Fruit fly (Drosophila melanogaster): ENCODE measurements around the gene CG4364.
A peak's percentile ranks its signal among the peaks of the same experiment; 100 is the strongest.

The CG4364 gene

dm6 chr2L:9672246-9672645, 38.8 kb downstream of the CG4364 start:
- TF ChIP-seq Ets96B (tag; optimal IDR thresholded peaks at IDR 0.05) (no peak), CG3919 (GFP tag; optimal IDR thresholded peaks at IDR 0.05) (no peak), Ets21C (GFP tag; optimal IDR thresholded peaks at IDR 0.05) (no peak), Eip93F (GFP tag; optimal IDR thresholded peaks at IDR 0.05) (no peak), fkh (GFP tag; optimal IDR thresholded peaks at IDR 0.05) (peak; percentile 50), net (GFP tag; optimal IDR thresholded peaks at IDR 0.05) (no peak), Eip78C (GFP tag) (no peak), fd85E (GFP tag; optimal IDR thresholded peaks at IDR 0.05) (no peak), CG34406 (GFP tag; optimal IDR thresholded peaks at IDR 0.05) (no peak), CG6792 (GFP tag; optimal IDR thresholded peaks at IDR 0.05) (no peak), OdsH (GFP tag; optimal IDR thresholded peaks at IDR 0.05) (no peak), svp (GFP tag) (peak; percentile 15), CG6163 (GFP tag; IDR thresholded peaks at IDR 0.05) (no peak)

dm6 chr2L:9670909-9671422, 40.1 kb downstream of the CG4364 start:
- peak; percentile 29 for TF ChIP-seq fkh (GFP tag; optimal IDR thresholded peaks at IDR 0.05)
- 0 out of 3 replicates have a peak, but pooled peaks have one; percentile 32 for TF ChIP-seq eg (GFP tag; IDR thresholded peaks at IDR 0.05)
- TF ChIP-seq Ets96B (tag; optimal IDR thresholded peaks at IDR 0.05): no peak
- TF ChIP-seq salr (GFP tag; optimal IDR thresholded peaks at IDR 0.05): no peak
- no peak for TF ChIP-seq lz (GFP tag; optimal IDR thresholded peaks at IDR 0.05)

- peak; percentile 11 for TF ChIP-seq net (GFP tag; optimal IDR thresholded peaks at IDR 0.05)
- no peak for TF ChIP-seq dac (GFP tag; optimal IDR thresholded peaks at IDR 0.05)
- TF ChIP-seq achi (GFP tag; optimal IDR thresholded peaks at IDR 0.05): peak; percentile 21
- no peak for TF ChIP-seq salr (GFP tag; optimal IDR thresholded peaks at IDR 0.05)
- no peak for TF ChIP-seq topi (GFP tag; optimal IDR thresholded peaks at IDR 0.05)
- TF ChIP-seq CG6792 (GFP tag; optimal IDR thresholded peaks at IDR 0.05): no peak
- peak; percentile 54 for TF ChIP-seq Hr4 (GFP tag; optimal IDR thresholded peaks at IDR 0.05)
- no peak for TF ChIP-seq Sox14 (GFP tag; optimal IDR thresholded peaks at IDR 0.05)
- peak; percentile 83 for TF ChIP-seq Eip78C (GFP tag)
- no peak for TF ChIP-seq Hr38 (GFP tag; optimal IDR thresholded peaks at IDR 0.05)
- peak; percentile 80; the same call in 2 of the 3 replicates for TF ChIP-seq CG8119 (GFP tag; IDR thresholded peaks at IDR 0.05)
- no peak for TF ChIP-seq lz (GFP tag; optimal IDR thresholded peaks at IDR 0.05)
- no peak for TF ChIP-seq CG3032 (tag; optimal IDR thresholded peaks at IDR 0.05)
- TF ChIP-seq Sox15 (GFP tag; optimal IDR thresholded peaks at IDR 0.05): no peak
- no peak for TF ChIP-seq CG4318 (GFP tag; optimal IDR thresholded peaks at IDR 0.05)
- no peak for TF ChIP-seq svp (GFP tag)
- TF ChIP-seq fd59A (GFP tag; optimal IDR thresholded peaks at IDR 0.05): no peak
- TF ChIP-seq fd85E (GFP tag; optimal IDR thresholded peaks at IDR 0.05): no peak
- TF ChIP-seq vri (GFP tag; optimal IDR thresholded peaks at IDR 0.05): no peak
- no peak for TF ChIP-seq esn (GFP tag; optimal IDR thresholded peaks at IDR 0.05)
- no peak for TF ChIP-seq CG34406 (GFP tag; optimal IDR thresholded peaks at IDR 0.05)
- TF ChIP-seq fkh (GFP tag; optimal IDR thresholded peaks at IDR 0.05): no peak
- TF ChIP-seq Lpt (GFP tag; optimal IDR thresholded peaks at IDR 0.05): peak; percentile 29
- no peak for TF ChIP-seq CG1621 (tag; optimal IDR thresholded peaks at IDR 0.05)
- TF ChIP-seq Met (GFP tag; optimal IDR thresholded peaks at IDR 0.05): no peak
- no peak for TF ChIP-seq Eip75B (GFP tag; optimal IDR thresholded peaks at IDR 0.05)
- no peak for TF ChIP-seq CG16779 (tag; optimal IDR thresholded peaks at IDR 0.05)
- TF ChIP-seq eg (GFP tag; IDR thresholded peaks at IDR 0.05): peak; percentile 95
- no peak for TF ChIP-seq CG31627 (GFP tag; optimal IDR thresholded peaks at IDR 0.05)
- no peak for TF ChIP-seq Smox (GFP tag; optimal IDR thresholded peaks at IDR 0.05)
- peak; percentile 85 for TF ChIP-seq CG11294 (GFP tag; IDR thresholded peaks at IDR 0.05)
- TF ChIP-seq OdsH (GFP tag; optimal IDR thresholded peaks at IDR 0.05): peak; percentile 44
- TF ChIP-seq CG32006 (GFP tag; optimal IDR thresholded peaks at IDR 0.05): peak; percentile 58
- TF ChIP-seq CG11902 (GFP tag; optimal IDR thresholded peaks at IDR 0.05): no peak
- no peak for TF ChIP-seq Blimp-1 (GFP tag; optimal IDR thresholded peaks at IDR 0.05)
- peak; percentile 88 for TF ChIP-seq CG15336 (GFP tag; IDR thresholded peaks at IDR 0.05)
- no peak for TF ChIP-seq CG8632 (GFP tag; optimal IDR thresholded peaks at IDR 0.05)
- TF ChIP-seq CG6163 (GFP tag; IDR thresholded peaks at IDR 0.05): peak; percentile 77
- TF ChIP-seq Gug (GFP tag; IDR thresholded peaks at IDR 0.05): peak; percentile 88
- no peak for TF ChIP-seq CG10669 (GFP tag; optimal IDR thresholded peaks at IDR 0.05)
- no peak for TF ChIP-seq Ets96B (tag; optimal IDR thresholded peaks at IDR 0.05)
- no peak for TF ChIP-seq Ets21C (GFP tag; optimal IDR thresholded peaks at IDR 0.05)
- peak; percentile 41 for TF ChIP-seq CG3919 (GFP tag; optimal IDR thresholded peaks at IDR 0.05)
- TF ChIP-seq Eip93F (GFP tag; optimal IDR thresholded peaks at IDR 0.05): no peak
- no peak for TF ChIP-seq Sox102F (GFP tag; optimal IDR thresholded peaks at IDR 0.05)
- no peak for TF ChIP-seq CG7368 (GFP tag; optimal IDR thresholded peaks at IDR 0.05)
Measured at dm6 chr2L:9669354-9669753, 41.7 kb downstream of the CG4364 start.

Measured in whole organism, prepupa.